Worm (Caenorhabditis elegans) whole organism, L1 larva: ENCODE results near the gene M163.1.

Source experiments
- C16A3.4 ChIP-seq: fragments of 150-350 bp; optimal IDR thresholded peaks from 2 replicates; lab custom pipeline; 2014; ENCODE audit warnings: missing biosample characterization, missing genetic modification characterization
- C34B4.2 ChIP-seq: sonication (generic microtip); optimal IDR thresholded peaks from 2 replicates; lab custom pipeline; 2017; ENCODE audit warnings: mild to moderate bottlenecking, missing genetic modification characterization, missing compliant biosample characterization
- F16B12.6 ChIP-seq: fragments of 150-350 bp; optimal IDR thresholded peaks from 2 replicates; lab custom pipeline; 2014; ENCODE audit warnings: missing biosample characterization, missing genetic modification characterization
- aha-1 ChIP-seq: fragments of 150-350 bp; optimal IDR thresholded peaks from 2 replicates; lab custom pipeline; 2014; ENCODE audit warnings: missing biosample characterization, missing genetic modification characterization
- alr-1 ChIP-seq: fragments of 200-800 bp; sonication (Bioruptor generic); optimal IDR thresholded peaks from 2 replicates; lab custom pipeline; 2018; ENCODE audit warnings: borderline replicate concordance, mild to moderate bottlenecking, missing genetic modification characterization, missing compliant biosample characterization
- aly-2 ChIP-seq: fragments of 150-350 bp; optimal IDR thresholded peaks from 2 replicates; lab custom pipeline; 2014; ENCODE audit warnings: missing biosample characterization, missing genetic modification characterization
- ama-1 ChIP-seq: fragments of 150-350 bp; optimal IDR thresholded peaks from 2 replicates; lab custom pipeline; 2014
- blmp-1 ChIP-seq: fragments of 150-350 bp; optimal IDR thresholded peaks from 2 replicates; lab custom pipeline; 2014; ENCODE audit warnings: missing biosample characterization, missing genetic modification characterization
- ceh-82 ChIP-seq, 3 experiments: fragments of 150-350 bp in 1 of 3; sonication (generic microtip) in 2 of 3; optimal IDR thresholded peaks; 2 replicates each; lab custom pipeline; 2014 to 2017; ENCODE audit warnings: missing biosample characterization in 3 of 3, missing genetic modification characterization in 3 of 3
- ceh-90 ChIP-seq: sonication (generic microtip); optimal IDR thresholded peaks from 2 replicates; lab custom pipeline; 2016; ENCODE audit warnings: missing genetic modification characterization, missing compliant biosample characterization
- dpl-1 ChIP-seq, 3 experiments: fragments of 150-350 bp in 2 of 3; sonication (generic microtip) in 1 of 3; optimal IDR thresholded peaks; 2 replicates each; lab custom pipeline; 2014 to 2017; ENCODE audit warnings: missing biosample characterization in 3 of 3, missing genetic modification characterization in 3 of 3, missing genetic modification reagents in 3 of 3
- dsc-1 ChIP-seq: sonication (generic microtip); optimal IDR thresholded peaks from 2 replicates; lab custom pipeline; 2016; ENCODE audit warnings: mild to moderate bottlenecking, missing genetic modification characterization, missing compliant biosample characterization
- efl-1 ChIP-seq, 4 experiments: fragments of 150-350 bp; optimal IDR thresholded peaks in 3 of 4; peaks in 1 of 4; 1 replicate in 1 of 4; 2 replicates in 3 of 4; lab custom pipeline; 2014; ENCODE audit warnings: missing biosample characterization in 2 of 4, missing genetic modification characterization in 2 of 4, missing genetic modification reagents in 2 of 4
- egl-13 ChIP-seq: sonication (generic microtip); optimal IDR thresholded peaks from 2 replicates; lab custom pipeline; 2016; ENCODE audit warnings: missing genotype, missing genetic modification reagents, missing genetic modification characterization, missing compliant biosample characterization
- egl-27 ChIP-seq, 2 experiments: fragments of 150-350 bp in 1 of 2; sonication (generic microtip); optimal IDR thresholded peaks; 3 replicates each; lab custom pipeline; 2017 to 2018; ENCODE audit warnings: missing biosample characterization in 2 of 2, missing genetic modification characterization in 2 of 2, missing genetic modification reagents in 2 of 2
- elt-2 ChIP-seq: sonication (generic microtip); optimal IDR thresholded peaks from 2 replicates; lab custom pipeline; 2016; ENCODE audit warnings: missing genetic modification characterization, mild to moderate bottlenecking, inconsistent platforms, missing compliant biosample characterization, missing genetic modification reagents
- ets-5 ChIP-seq: fragments of 200-800 bp; sonication (Bioruptor generic); IDR thresholded peaks from 2 replicates; pipeline ENCODE4 v1.3.6; 2022; ENCODE audit warnings: missing genetic modification characterization, missing compliant biosample characterization
- fkh-10 ChIP-seq: sonication (generic microtip); optimal IDR thresholded peaks from 2 replicates; lab custom pipeline; 2017; ENCODE audit warnings: missing biosample characterization, missing genetic modification reagents, missing genetic modification characterization
- fos-1 ChIP-seq: fragments of 150-350 bp; optimal IDR thresholded peaks from 2 replicates; lab custom pipeline; 2014; ENCODE audit warnings: missing biosample characterization, missing genetic modification characterization
- isw-1 ChIP-seq: fragments of 200-800 bp; sonication (Bioruptor generic); IDR thresholded peaks from 2 replicates; pipeline ENCODE4 v1.3.6; 2022; ENCODE audit warnings: missing genetic modification characterization, missing compliant biosample characterization
- lin-13 ChIP-seq: fragments of 150-350 bp; optimal IDR thresholded peaks from 2 replicates; lab custom pipeline; 2014; ENCODE audit warnings: missing biosample characterization, missing genetic modification reagents, missing genetic modification characterization
- lin-14 ChIP-seq: fragments of 200-800 bp; sonication (Bioruptor generic); optimal IDR thresholded peaks from 2 replicates; lab custom pipeline; 2018; ENCODE audit warnings: mild to moderate bottlenecking, missing genetic modification characterization, moderate library complexity, missing compliant biosample characterization
- lin-35 ChIP-seq, 2 experiments: fragments of 150-350 bp; optimal IDR thresholded peaks; 2 replicates each; lab custom pipeline; 2014; ENCODE audit warnings: missing biosample characterization in 2 of 2, missing genetic modification characterization in 2 of 2, missing genetic modification reagents in 2 of 2
- lin-39 ChIP-seq: fragments of 150-350 bp; optimal IDR thresholded peaks from 2 replicates; lab custom pipeline; 2014; ENCODE audit warnings: missing biosample characterization, missing genetic modification reagents, missing genetic modification characterization
- lir-3 ChIP-seq: sonication (generic microtip); optimal IDR thresholded peaks from 2 replicates; lab custom pipeline; 2016; ENCODE audit warnings: mild to moderate bottlenecking, missing genetic modification characterization, moderate library complexity, missing compliant biosample characterization; ENCODE audit not compliant: poor library complexity
- lsy-2 ChIP-seq, 2 experiments: fragments of 150-350 bp; optimal IDR thresholded peaks; 2 replicates each; lab custom pipeline; 2014; ENCODE audit warnings: missing biosample characterization in 2 of 2, missing genetic modification characterization in 2 of 2
- mab-9 ChIP-seq: fragments of 200-800 bp; sonication (Bioruptor generic); IDR thresholded peaks from 2 replicates; pipeline ENCODE4 v1.3.6; 2022; ENCODE audit warnings: missing genetic modification reagents, missing genetic modification characterization, missing compliant biosample characterization
- mdl-1 ChIP-seq, 2 experiments: fragments of 150-350 bp; optimal IDR thresholded peaks; 2 replicates each; lab custom pipeline; 2014 to 2017; ENCODE audit warnings: missing biosample characterization in 2 of 2, missing genetic modification characterization in 2 of 2, inconsistent platforms in 1 of 2
- mef-2 ChIP-seq: fragments of 150-350 bp; optimal IDR thresholded peaks from 2 replicates; lab custom pipeline; 2014; ENCODE audit warnings: missing biosample characterization, missing genetic modification characterization
- mep-1 ChIP-seq: fragments of 150-350 bp; optimal IDR thresholded peaks from 2 replicates; lab custom pipeline; 2014; ENCODE audit warnings: missing biosample characterization, missing genetic modification characterization
- nhr-20 ChIP-seq: sonication (generic microtip); optimal IDR thresholded peaks from 2 replicates; lab custom pipeline; 2016; ENCODE audit warnings: mild to moderate bottlenecking, missing genetic modification characterization, missing compliant biosample characterization
- nhr-237 ChIP-seq: fragments of 150-350 bp; optimal IDR thresholded peaks from 2 replicates; lab custom pipeline; 2014; ENCODE audit warnings: missing biosample characterization, missing genetic modification characterization
- nhr-28 ChIP-seq: fragments of 150-350 bp; optimal IDR thresholded peaks from 2 replicates; lab custom pipeline; 2014; ENCODE audit warnings: missing biosample characterization, missing genetic modification characterization
- nhr-47 ChIP-seq: sonication (generic microtip); optimal IDR thresholded peaks from 2 replicates; lab custom pipeline; 2016; ENCODE audit warnings: mild to moderate bottlenecking, missing genetic modification characterization, moderate library complexity, missing compliant biosample characterization
- nhr-71 ChIP-seq: sonication (generic microtip); optimal IDR thresholded peaks from 2 replicates; lab custom pipeline; 2016; ENCODE audit warnings: mild to moderate bottlenecking, missing genetic modification characterization, moderate library complexity, missing compliant biosample characterization
- nhr-84 ChIP-seq: sonication (generic microtip); optimal IDR thresholded peaks from 2 replicates; lab custom pipeline; 2017; ENCODE audit warnings: missing biosample characterization, missing genetic modification characterization
- nhr-90 ChIP-seq: sonication (generic microtip); optimal IDR thresholded peaks from 2 replicates; lab custom pipeline; 2016; ENCODE audit warnings: mild to moderate bottlenecking, missing genetic modification characterization, missing compliant biosample characterization; ENCODE audit not compliant: poor library complexity
- pqm-1 ChIP-seq: sonication (generic microtip); optimal IDR thresholded peaks from 3 replicates; lab custom pipeline; 2017; ENCODE audit warnings: missing biosample characterization, missing genetic modification characterization
- rnt-1 ChIP-seq: sonication (generic microtip); optimal IDR thresholded peaks from 2 replicates; lab custom pipeline; 2016; ENCODE audit warnings: mild to moderate bottlenecking, missing genetic modification characterization, moderate library complexity, missing compliant biosample characterization
- skn-1 ChIP-seq: fragments of 150-350 bp; optimal IDR thresholded peaks from 2 replicates; lab custom pipeline; 2014; ENCODE audit warnings: missing biosample characterization, missing genetic modification characterization
- snu-23 ChIP-seq: sonication (generic microtip); optimal IDR thresholded peaks from 2 replicates; lab custom pipeline; 2016; ENCODE audit warnings: missing genetic modification characterization, missing compliant biosample characterization
- sox-4 ChIP-seq: sonication (generic microtip); optimal IDR thresholded peaks from 2 replicates; lab custom pipeline; 2016; ENCODE audit warnings: missing genetic modification characterization, missing compliant biosample characterization
- unc-130 ChIP-seq: fragments of 150-350 bp; optimal IDR thresholded peaks from 2 replicates; lab custom pipeline; 2017; ENCODE audit warnings: missing biosample characterization, missing genetic modification characterization, inconsistent platforms
- unc-30 ChIP-seq: sonication (generic microtip); optimal IDR thresholded peaks from 2 replicates; lab custom pipeline; 2017; ENCODE audit warnings: missing biosample characterization, missing genetic modification characterization
- unc-62 ChIP-seq: fragments of 150-350 bp; optimal IDR thresholded peaks from 2 replicates; lab custom pipeline; 2014; ENCODE audit warnings: missing biosample characterization, missing genetic modification reagents, missing genetic modification characterization
- unc-86 ChIP-seq: sonication (generic microtip); optimal IDR thresholded peaks from 2 replicates; lab custom pipeline; 2016; ENCODE audit warnings: missing genetic modification characterization, missing compliant biosample characterization
- unc-98 ChIP-seq: fragments of 200-800 bp; sonication (Bioruptor generic); IDR thresholded peaks from 2 replicates; pipeline ENCODE4 v1.3.6; 2022; ENCODE audit warnings: missing genetic modification characterization, missing compliant biosample characterization
- vab-15 ChIP-seq: sonication (generic microtip); optimal IDR thresholded peaks from 2 replicates; lab custom pipeline; 2017; ENCODE audit warnings: missing genotype, mild to moderate bottlenecking, missing genetic modification characterization, missing compliant biosample characterization
- zip-4 ChIP-seq: fragments of 200-800 bp; sonication (Bioruptor generic); optimal IDR thresholded peaks from 2 replicates; lab custom pipeline; 2018; ENCODE audit warnings: mild to moderate bottlenecking, missing genetic modification characterization, moderate library complexity, missing compliant biosample characterization
- ztf-11 ChIP-seq, 2 experiments: sonication (generic microtip); optimal IDR thresholded peaks; 2 replicates each; lab custom pipeline; 2016 to 2017; ENCODE audit warnings: missing genetic modification characterization in 2 of 2, missing biosample characterization in 1 of 2, missing compliant biosample characterization in 1 of 2
- ztf-4 ChIP-seq: fragments of 150-350 bp; optimal IDR thresholded peaks from 2 replicates; lab custom pipeline; 2014; ENCODE audit warnings: missing biosample characterization, missing genetic modification characterization

The M163.1 gene

ce11 chrX:14515028-14515427, 11.4 kb upstream of the M163.1 start, which contains the start of gene gcsh-1:
TSS of gene gcsh-1 (minus strand) at chrX:14515073.
- TF ChIP-seq elt-2 (tag; lab: Kevin White, UChicago) (peak; percentile 50), lir-3 (no peak)

- peak; percentile 2 to 14 for TF ChIP-seq lin-35 (GFP tag; optimal IDR thresholded peaks at IDR 0.05; lab: Kevin White, UChicago)
- TF ChIP-seq unc-30 (tag; lab: Kevin White, UChicago), result no peak
- TF ChIP-seq lin-39 (tag; lab: Kevin White, UChicago), result peak; percentile 36
- TF ChIP-seq efl-1 (optimal IDR thresholded peaks at IDR 0.05; lab: Kevin White, UChicago), result peak; percentile 17 to 26
- TF ChIP-seq efl-1 (GFP tag; optimal IDR thresholded peaks at IDR 0.05 in 1 of 2; lab: Kevin White, UChicago), result peak in 1 of 2 experiments; percentile 91
- peak in 1 of 3 experiments; percentile 14 for TF ChIP-seq ceh-82 (tag; optimal IDR thresholded peaks at IDR 0.05; lab: Kevin White, UChicago)
- TF ChIP-seq pqm-1 (tag; lab: Kevin White, UChicago), result no peak
- TF ChIP-seq egl-13, result no peak
- no peak for TF ChIP-seq mab-9 (GFP tag; lab: Robert Waterston, UW)
- TF ChIP-seq egl-27 (tag; optimal IDR thresholded peaks at IDR 0.05; lab: Kevin White, UChicago), result no peak
- TF ChIP-seq sox-4 (tag; lab: Kevin White, UChicago), result no peak
- peak; percentile 54 for TF ChIP-seq mep-1 (tag; lab: Kevin White, UChicago)
- TF ChIP-seq zip-4 (GFP tag; lab: Kevin White, UChicago), result no peak
- TF ChIP-seq nhr-28, result no peak
- TF ChIP-seq ama-1 (lab: Kevin White, UChicago), result no peak
- TF ChIP-seq ztf-4 (tag; lab: Kevin White, UChicago), result no peak
- peak in 1 of 3 experiments; percentile 25 for TF ChIP-seq dpl-1 (GFP tag; optimal IDR thresholded peaks at IDR 0.05; lab: Kevin White, UChicago)
- TF ChIP-seq fos-1 (tag; lab: Kevin White, UChicago), result no peak
- TF ChIP-seq dsc-1 (tag; lab: Kevin White, UChicago), result peak; percentile 84
- peak; percentile 26 for TF ChIP-seq rnt-1 (tag; lab: Kevin White, UChicago)
- no peak for TF ChIP-seq nhr-90 (tag; lab: Kevin White, UChicago)
- TF ChIP-seq C34B4.2, result no peak
- no peak for TF ChIP-seq nhr-237 (tag; lab: Kevin White, UChicago)
- TF ChIP-seq mef-2 (tag; lab: Kevin White, UChicago), result no peak
- TF ChIP-seq unc-130, result no peak
- peak; percentile 45 for TF ChIP-seq snu-23
- TF ChIP-seq lin-14, result peak; percentile 49
- TF ChIP-seq alr-1, result no peak
- no peak for TF ChIP-seq nhr-84 (tag; lab: Kevin White, UChicago)
- TF ChIP-seq skn-1 (tag; lab: Kevin White, UChicago), result no peak
- peak; percentile 4 for TF ChIP-seq blmp-1 (tag; lab: Kevin White, UChicago)
- TF ChIP-seq nhr-20 (tag; lab: Kevin White, UChicago), result peak; percentile 35
- TF ChIP-seq aly-2 (tag; lab: Kevin White, UChicago), result no peak
- TF ChIP-seq vab-15, result no peak
- no peak for TF ChIP-seq C16A3.4 (tag; lab: Kevin White, UChicago)
- TF ChIP-seq lin-13 (GFP tag; lab: Kevin White, UChicago), result peak; percentile 19
- TF ChIP-seq aha-1 (tag; lab: Kevin White, UChicago), result no peak
- peak; percentile 45 to 46 for TF ChIP-seq lsy-2 (tag; optimal IDR thresholded peaks at IDR 0.05; lab: Kevin White, UChicago)
- no peak for TF ChIP-seq mdl-1 (tag; optimal IDR thresholded peaks at IDR 0.05; lab: Kevin White, UChicago)
- TF ChIP-seq nhr-47 (tag; lab: Kevin White, UChicago), result peak; percentile 44
- TF ChIP-seq isw-1 (GFP tag; lab: Robert Waterston, UW), result no peak
- no peak for TF ChIP-seq unc-86 (tag; lab: Kevin White, UChicago)
- peak in 1 of 2 experiments; percentile 13 for TF ChIP-seq ztf-11 (tag; optimal IDR thresholded peaks at IDR 0.05; lab: Kevin White, UChicago)
- TF ChIP-seq fkh-10 (GFP tag; lab: Kevin White, UChicago), result no peak
- peak; percentile 90 for TF ChIP-seq F16B12.6
- no peak for TF ChIP-seq unc-62 (GFP tag; lab: Kevin White, UChicago)
- TF ChIP-seq ceh-90 (tag; lab: Kevin White, UChicago), result no peak
- no peak for TF ChIP-seq unc-98 (GFP tag; lab: Robert Waterston, UW)
- TF ChIP-seq nhr-71 (tag; lab: Kevin White, UChicago), result peak; percentile 45
- TF ChIP-seq ets-5 (GFP tag; lab: Robert Waterston, UW), result no peak
Observed at ce11 chrX:14513462-14513861, 9.8 kb upstream of the M163.1 start.
